Worm (Caenorhabditis elegans): ENCODE results near the gene dot-1.2.

dot-1.2 gene

DNA sequence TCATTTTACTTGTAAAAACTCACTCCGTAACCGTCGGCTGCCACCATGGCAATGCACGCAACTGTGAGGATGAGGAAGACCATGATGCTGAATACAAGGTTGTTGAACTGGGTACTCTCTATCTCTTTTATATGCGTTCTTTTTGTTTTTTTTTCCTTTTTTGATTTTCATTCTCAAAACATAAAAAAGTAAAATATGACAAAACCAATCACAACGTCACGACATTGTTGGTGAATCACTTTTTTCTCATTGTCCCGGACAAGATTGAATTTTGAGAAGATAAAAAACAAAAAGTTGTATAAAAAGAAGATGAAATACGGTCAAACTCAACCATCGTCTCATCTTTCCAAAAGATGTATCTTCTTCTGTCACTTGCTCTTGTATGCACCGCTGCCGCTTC, 13.6 kb upstream of the dot-1.2 start, which contains the start of the genes Y62H9A.5 and ule-5:
Gene Y62H9A.5, minus strand, starts transcription at position 101 of the 400 bp plus-strand sequence.
Gene ule-5, plus strand, starts transcription at position 328 of the 400 bp plus-strand sequence.
- no peak for TF ChIP-seq dao-5 (tag; optimal IDR thresholded peaks at IDR 0.05)
- no peak for TF ChIP-seq W03F9.2 (tag; optimal IDR thresholded peaks at IDR 0.05)
- no peak for TF ChIP-seq him-1 (tag; optimal IDR thresholded peaks at IDR 0.05)

DNA sequence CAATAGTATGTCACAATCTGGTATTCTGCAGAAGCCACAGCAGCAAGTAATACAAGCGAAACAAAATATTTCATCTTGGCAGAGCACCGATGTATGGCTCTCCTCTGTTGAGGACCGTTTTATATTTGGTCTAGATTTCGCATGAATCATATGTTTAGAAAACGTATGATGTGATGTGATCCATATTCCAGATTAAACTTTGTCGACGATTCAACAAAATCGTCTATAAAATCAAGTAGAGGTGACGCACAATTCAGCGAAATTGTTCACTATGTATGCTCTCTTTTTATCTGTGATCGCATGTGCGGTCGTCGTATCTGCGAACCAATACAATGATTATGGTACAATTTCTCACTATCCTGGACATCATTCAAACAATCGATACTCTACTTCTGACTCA, 10.7 kb upstream of the dot-1.2 start, which contains the start of the genes Y62H9A.3 and Y62H9A.4:
Gene Y62H9A.3, minus strand, starts transcription at position 101 of the 400 bp plus-strand sequence.
Gene Y62H9A.4, plus strand, starts transcription at position 256 of the 400 bp plus-strand sequence.
- no peak for TF ChIP-seq him-1 (tag; optimal IDR thresholded peaks at IDR 0.05)
- TF ChIP-seq W03F9.2 (tag; optimal IDR thresholded peaks at IDR 0.05), result no peak
- TF ChIP-seq dao-5 (tag; optimal IDR thresholded peaks at IDR 0.05), result no peak

- TF ChIP-seq W03F9.2 (tag; optimal IDR thresholded peaks at IDR 0.05), result no peak
- no peak for TF ChIP-seq him-1 (tag; optimal IDR thresholded peaks at IDR 0.05)
- TF ChIP-seq dao-5 (tag; optimal IDR thresholded peaks at IDR 0.05), result no peak
Measured at ce11 chrX:11878109-11878508, 8.9 kb upstream of the dot-1.2 start, which contains the start of gene Y62H9A.2. TSS of gene Y62H9A.2 (minus strand) at chrX:11878209.

DNA sequence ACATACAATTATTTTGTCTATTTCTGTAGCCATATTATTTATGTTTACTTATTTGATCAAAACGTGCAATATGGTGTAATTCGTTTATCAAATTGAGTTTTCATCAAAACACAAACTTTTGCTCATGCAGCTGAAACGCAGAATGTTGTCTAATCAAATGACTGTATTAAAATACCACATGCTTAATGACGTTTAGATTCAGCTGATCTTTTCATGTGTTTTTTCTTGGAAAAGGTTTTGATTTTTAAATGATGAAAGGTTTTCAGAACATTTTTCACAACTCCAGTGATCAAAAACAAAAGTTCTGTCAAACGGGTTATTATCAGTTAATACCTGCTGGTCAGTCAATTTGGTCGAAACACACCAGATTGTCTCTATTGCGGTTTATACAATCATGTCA, 6.1 kb upstream of the dot-1.2 start, which contains the start of gene Y62H9A.1:
Gene Y62H9A.1, plus strand, starts transcription at position 282 of the 400 bp plus-strand sequence.
- no peak for TF ChIP-seq him-1 (tag; optimal IDR thresholded peaks at IDR 0.05)

ce11 chrX:11872210-11872609, 3.0 kb upstream of the dot-1.2 start:
- TF ChIP-seq him-1 (tag; optimal IDR thresholded peaks at IDR 0.05), result no peak
- no peak for TF ChIP-seq W03F9.2 (tag; optimal IDR thresholded peaks at IDR 0.05)
- peak; percentile 11 for TF ChIP-seq dao-5 (tag; optimal IDR thresholded peaks at IDR 0.05)

DNA sequence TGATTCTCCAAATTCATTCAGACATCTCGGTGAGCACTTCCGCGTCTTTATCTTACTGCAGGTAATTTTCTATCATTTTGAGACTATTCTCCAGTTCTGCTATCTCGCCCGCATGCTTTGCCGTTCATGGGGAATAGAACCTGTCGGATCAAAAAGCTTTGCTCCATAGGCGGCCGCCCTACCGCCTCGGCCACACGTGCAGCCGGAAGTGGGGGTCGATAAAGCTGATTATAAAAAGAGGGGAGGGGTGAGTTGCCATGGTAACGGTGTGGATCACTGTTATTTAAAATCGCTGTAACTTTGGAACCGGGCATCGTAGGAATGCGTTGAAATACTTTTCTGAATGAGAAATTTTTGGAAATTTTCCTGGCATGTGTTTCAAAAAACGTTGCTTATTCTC, 1.2 kb upstream of the dot-1.2 start:
- TF ChIP-seq dao-5 (tag; optimal IDR thresholded peaks at IDR 0.05), result no peak
- no peak for TF ChIP-seq W03F9.2 (tag; optimal IDR thresholded peaks at IDR 0.05)
- no peak for TF ChIP-seq him-1 (tag; optimal IDR thresholded peaks at IDR 0.05)

- TF ChIP-seq him-1 (tag; optimal IDR thresholded peaks at IDR 0.05) (no peak), dao-5 (tag; optimal IDR thresholded peaks at IDR 0.05) (no peak), W03F9.2 (tag; optimal IDR thresholded peaks at IDR 0.05) (no peak)
Measured at ce11 chrX:11865083-11865482, 4.1 kb downstream of the dot-1.2 start, which contains the start of gene F54F7.6. TSS of gene F54F7.6 (plus strand) at chrX:11865383.

DNA sequence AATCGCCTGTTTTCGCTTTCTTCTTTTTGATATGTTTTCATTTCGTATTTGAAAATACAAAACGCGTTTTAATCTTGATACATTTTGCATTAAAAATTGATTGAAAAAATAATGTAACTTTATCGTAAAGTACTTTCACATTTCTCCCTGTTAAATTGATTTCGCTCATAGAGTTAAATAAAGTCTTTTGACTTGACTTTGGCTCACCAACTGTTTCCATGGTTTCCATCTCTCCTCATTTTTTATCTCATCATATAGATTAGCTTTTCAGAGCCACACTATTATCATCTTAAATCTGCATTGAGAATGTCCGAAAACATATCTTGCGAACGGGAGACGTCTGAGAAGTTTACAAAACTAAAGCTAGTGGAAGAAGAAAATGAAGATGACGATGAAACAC, 5.9 kb downstream of the dot-1.2 start, which contains the start of gene F54F7.10:
Gene F54F7.10, plus strand, starts transcription at position 301 of the 400 bp plus-strand sequence.
- no peak for TF ChIP-seq W03F9.2 (tag; optimal IDR thresholded peaks at IDR 0.05)
- TF ChIP-seq dao-5 (tag; optimal IDR thresholded peaks at IDR 0.05), result no peak
- no peak for TF ChIP-seq him-1 (tag; optimal IDR thresholded peaks at IDR 0.05)

DNA sequence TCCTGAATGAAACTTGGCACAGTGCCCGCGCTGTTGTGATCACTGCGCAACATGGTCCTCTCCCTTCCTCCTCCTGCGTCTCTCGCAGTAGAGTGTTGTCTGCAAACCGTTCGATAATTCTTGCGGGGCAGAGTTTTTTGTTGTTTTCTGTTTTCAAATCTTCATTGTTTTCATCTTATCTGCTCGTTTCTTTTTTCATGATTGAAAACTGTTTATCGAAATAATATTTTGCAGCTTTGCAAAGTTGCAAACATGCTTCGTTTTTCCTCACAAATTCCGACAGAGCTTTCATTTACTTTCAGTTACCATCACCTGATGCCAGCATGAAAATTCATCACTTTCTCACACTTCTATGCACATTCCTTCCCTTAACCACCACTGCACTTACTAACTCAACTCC, 12.0 kb downstream of the dot-1.2 start, which contains the start of gene mes-1:
Gene mes-1, plus strand, starts transcription at position 301 of the 400 bp plus-strand sequence.
- no peak for TF ChIP-seq him-1 (tag; optimal IDR thresholded peaks at IDR 0.05)
- TF ChIP-seq W03F9.2 (tag; optimal IDR thresholded peaks at IDR 0.05), result no peak
- TF ChIP-seq dao-5 (tag; optimal IDR thresholded peaks at IDR 0.05), result no peak

- TF ChIP-seq dao-5 (tag; optimal IDR thresholded peaks at IDR 0.05), result no peak
- TF ChIP-seq him-1 (tag; optimal IDR thresholded peaks at IDR 0.05), result no peak
- no peak for TF ChIP-seq W03F9.2 (tag; optimal IDR thresholded peaks at IDR 0.05)
Measured at ce11 chrX:11856214-11856613, 12.9 kb downstream of the dot-1.2 start.

DNA sequence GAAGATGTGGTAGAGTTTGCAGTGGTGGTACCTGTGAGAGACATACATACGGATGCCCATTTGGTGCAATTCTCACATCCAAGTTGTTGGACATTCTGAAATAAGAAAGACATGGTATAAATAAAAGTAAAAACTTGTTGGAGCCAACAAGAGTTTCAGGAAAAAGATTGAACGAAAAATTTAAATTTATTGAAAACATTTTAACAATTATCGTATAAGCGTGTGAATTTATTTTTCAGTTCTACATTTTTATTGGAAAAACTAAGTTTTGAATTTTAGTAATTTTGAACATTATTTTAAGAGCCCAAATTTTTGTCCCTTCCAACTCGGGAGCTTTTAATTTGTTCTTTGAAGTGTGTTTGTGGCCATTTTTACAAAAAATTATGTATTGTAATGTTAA, 14.3 kb downstream of the dot-1.2 start, which contains the start of gene F54F7.8:
Gene F54F7.8, minus strand, starts transcription at position 101 of the 400 bp plus-strand sequence.
- TF ChIP-seq W03F9.2 (tag; optimal IDR thresholded peaks at IDR 0.05), result no peak
- no peak for TF ChIP-seq dao-5 (tag; optimal IDR thresholded peaks at IDR 0.05)
- TF ChIP-seq him-1 (tag; optimal IDR thresholded peaks at IDR 0.05), result no peak

DNA sequence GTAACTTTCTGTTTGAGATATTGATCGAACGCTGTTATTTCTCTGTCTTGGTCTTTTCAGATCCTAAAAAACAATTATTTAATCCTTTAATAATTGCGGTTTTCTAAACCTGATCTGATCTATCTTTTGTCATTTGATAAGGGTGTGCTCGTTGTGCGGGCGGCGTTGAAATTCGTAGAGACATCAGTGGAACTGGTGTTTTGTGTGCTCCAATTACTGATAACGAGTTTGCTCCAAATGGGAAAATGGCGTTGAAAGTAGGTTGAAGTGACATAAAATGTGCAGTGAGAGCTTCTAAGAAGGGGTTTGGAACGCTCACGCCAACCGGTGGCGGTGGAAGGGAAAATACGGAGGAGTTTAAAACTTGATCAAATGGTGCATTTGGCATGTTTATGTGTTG, 14.7 kb downstream of the dot-1.2 start:
- TF ChIP-seq W03F9.2 (tag; optimal IDR thresholded peaks at IDR 0.05), result no peak
- TF ChIP-seq him-1 (tag; optimal IDR thresholded peaks at IDR 0.05), result no peak

ce11 chrX:11852494-11852893, 16.7 kb downstream of the dot-1.2 start, which contains the start of gene xtr-1:
TSS of gene xtr-1 (plus strand) at chrX:11852794.
- no peak for TF ChIP-seq W03F9.2 (tag; optimal IDR thresholded peaks at IDR 0.05)
- no peak for TF ChIP-seq him-1 (tag; optimal IDR thresholded peaks at IDR 0.05)
- no peak for TF ChIP-seq dao-5 (tag; optimal IDR thresholded peaks at IDR 0.05)

DNA sequence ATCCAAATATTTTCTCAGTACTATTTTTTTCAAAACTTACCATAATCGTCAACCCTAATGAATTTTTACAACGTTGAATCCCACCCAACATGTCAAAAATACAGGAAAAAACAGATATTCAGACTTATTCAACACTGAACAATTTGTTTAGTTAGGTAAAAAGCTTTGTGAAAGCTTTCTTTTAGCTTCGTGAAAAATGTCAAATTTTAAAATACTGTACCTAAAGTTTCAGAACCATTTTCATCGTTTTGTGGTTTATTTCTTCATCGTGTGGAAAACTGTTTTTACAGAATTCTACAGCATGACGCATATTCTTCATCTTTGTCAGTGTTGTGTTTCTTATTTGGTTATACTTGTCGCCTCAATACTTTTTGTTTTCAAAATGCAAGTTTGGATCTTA, 18.6 kb downstream of the dot-1.2 start, which contains the start of gene F54F7.14:
Gene F54F7.14, plus strand, starts transcription at position 301 of the 400 bp plus-strand sequence.
- TF ChIP-seq dao-5 (tag; optimal IDR thresholded peaks at IDR 0.05), result no peak
- TF ChIP-seq W03F9.2 (tag; optimal IDR thresholded peaks at IDR 0.05), result no peak
- TF ChIP-seq him-1 (tag; optimal IDR thresholded peaks at IDR 0.05), result no peak

ce11 chrX:11850082-11850481, 19.1 kb downstream of the dot-1.2 start, which contains the start of gene F54F7.3:
TSS of gene F54F7.3 (minus strand) at chrX:11850182.
- TF ChIP-seq dao-5 (tag; optimal IDR thresholded peaks at IDR 0.05) (no peak), W03F9.2 (tag; optimal IDR thresholded peaks at IDR 0.05) (no peak), him-1 (tag; optimal IDR thresholded peaks at IDR 0.05) (no peak)
